Fruit fly (Drosophila melanogaster) whole organism, pupa: ENCODE data around the gene CG11560.

Experiments
- CG10348 ChIP-seq: fragments of 200-800 bp; sonication (Bioruptor generic); IDR thresholded peaks from 2 replicates; pipeline ENCODE4 v1.3.6; 2022; ENCODE audit warnings: missing biosample characterization, missing genetic modification characterization
- CG12605 ChIP-seq: fragments of 200-800 bp; sonication (Bioruptor generic); IDR thresholded peaks from 2 replicates; pipeline ENCODE4 v1.3.6; 2022; ENCODE audit warnings: missing biosample characterization, missing genetic modification characterization
- CG13204 ChIP-seq: fragments of 200-800 bp; sonication (Bioruptor generic); optimal IDR thresholded peaks from 2 replicates; lab custom pipeline; 2018; ENCODE audit warnings: missing biosample characterization, mild to moderate bottlenecking, missing genetic modification characterization, moderate library complexity
- CG14655 ChIP-seq: fragments of 200-800 bp; sonication (Bioruptor generic); optimal IDR thresholded peaks from 3 replicates; lab custom pipeline; 2017; ENCODE audit warnings: mild to moderate bottlenecking, missing biosample characterization, missing genetic modification reagents, missing genetic modification characterization
- CG15710 ChIP-seq: fragments of 200-800 bp; sonication (Bioruptor generic); optimal IDR thresholded peaks from 2 replicates; lab custom pipeline; 2018; ENCODE audit warnings: missing biosample characterization, mild to moderate bottlenecking, missing genetic modification characterization, moderate library complexity
- CG17806 ChIP-seq: fragments of 200-800 bp; sonication (Bioruptor generic); optimal IDR thresholded peaks from 2 replicates; lab custom pipeline; 2018; ENCODE audit warnings: missing biosample characterization, mild to moderate bottlenecking, missing genetic modification characterization, moderate library complexity
- CG32121 ChIP-seq: fragments of 200-800 bp; sonication (Bioruptor generic); IDR thresholded peaks from 2 replicates; pipeline ENCODE4 v1.3.6; 2022; ENCODE audit warnings: missing biosample characterization, missing genetic modification characterization
- CG34367 ChIP-seq: fragments of 200-800 bp; sonication (Bioruptor generic); optimal IDR thresholded peaks from 2 replicates; lab custom pipeline; 2018; ENCODE audit warnings: missing biosample characterization, mild to moderate bottlenecking, missing genetic modification characterization
- CG4496 ChIP-seq: fragments of 200-800 bp; sonication (Bioruptor generic); IDR thresholded peaks from 3 replicates; pipeline ENCODE4 v1.3.6; 2022; ENCODE audit warnings: missing biosample characterization, missing genetic modification characterization
- CG8159 ChIP-seq: fragments of 200-800 bp; sonication (Bioruptor generic); optimal IDR thresholded peaks from 3 replicates; lab custom pipeline; 2018; ENCODE audit warnings: missing biosample characterization, mild to moderate bottlenecking, missing genetic modification characterization, moderate library complexity
- CG8301 ChIP-seq: fragments of 200-800 bp; sonication (Bioruptor generic); optimal IDR thresholded peaks from 2 replicates; lab custom pipeline; 2018; ENCODE audit warnings: missing biosample characterization, mild to moderate bottlenecking, missing genetic modification characterization
- CG9948 ChIP-seq: fragments of 200-800 bp; sonication (Bioruptor generic); optimal IDR thresholded peaks from 2 replicates; lab custom pipeline; 2018; ENCODE audit warnings: missing biosample characterization, mild to moderate bottlenecking, missing genetic modification characterization, moderate library complexity
- D1 ChIP-seq: fragments of 200-800 bp; sonication (Bioruptor generic); optimal IDR thresholded peaks from 2 replicates; lab custom pipeline; 2018; ENCODE audit warnings: missing biosample characterization, mild to moderate bottlenecking, missing genetic modification characterization, moderate library complexity
- EcR ChIP-seq: fragments of 200-800 bp; sonication (Bioruptor generic); optimal IDR thresholded peaks from 3 replicates; lab custom pipeline; 2019; ENCODE audit warnings: missing biosample characterization, missing genetic modification characterization, mild to moderate bottlenecking, moderate library complexity, missing genetic modification reagents
- Ets98B ChIP-seq: fragments of 200-800 bp; sonication (Bioruptor generic); IDR thresholded peaks from 2 replicates; pipeline ENCODE4 v1.3.6; 2022; ENCODE audit warnings: missing biosample characterization, missing genetic modification characterization
- Pif1A ChIP-seq: fragments of 200-800 bp; sonication (Bioruptor generic); optimal IDR thresholded peaks from 3 replicates; lab custom pipeline; 2016; ENCODE audit warnings: missing biosample characterization, missing genetic modification characterization
- Pif1B ChIP-seq: fragments of 200-800 bp; sonication (Bioruptor generic); optimal IDR thresholded peaks from 3 replicates; lab custom pipeline; 2016; ENCODE audit warnings: missing biosample characterization, missing genetic modification characterization
- Snoo ChIP-seq: fragments of 200-800 bp; sonication (Bioruptor generic); optimal IDR thresholded peaks from 3 replicates; lab custom pipeline; 2017; ENCODE audit warnings: missing biosample characterization, mild to moderate bottlenecking, missing genetic modification characterization, inconsistent platforms
- fd96Ca ChIP-seq: fragments of 200-800 bp; sonication (Bioruptor generic); IDR thresholded peaks from 3 replicates; pipeline ENCODE4 v1.3.6; 2022; ENCODE audit warnings: missing biosample characterization, missing genetic modification characterization
- gl ChIP-seq: fragments of 200-800 bp; sonication (Bioruptor generic); optimal IDR thresholded peaks from 2 replicates; lab custom pipeline; 2018; ENCODE audit warnings: missing biosample characterization, mild to moderate bottlenecking, missing genetic modification characterization
- rn ChIP-seq: fragments of 200-800 bp; sonication (Bioruptor generic); IDR thresholded peaks from 2 replicates; pipeline ENCODE4 v1.3.6; 2022; ENCODE audit warnings: missing biosample characterization, missing genetic modification characterization

The CG11560 gene

dm6 chr3L:12129111-12129510 lies 9.3 kb downstream of the CG11560 start, which contains the start of gene Lsp2:
Lsp2 (plus strand) TSS chr3L:12129393.
- no peak for TF ChIP-seq CG17806 (tag; lab: Kevin White, UChicago)
- TF ChIP-seq CG12605 (GFP tag; lab: Robert Waterston, UW) = no peak
- TF ChIP-seq EcR (GFP tag; lab: Kevin White, UChicago) = peak; percentile 40

dm6 chr3L:12131918-12132317 lies 12.1 kb downstream of the CG11560 start, which contains the start of gene DEF8:
DEF8 (plus strand) TSS chr3L:12132146.
- TF ChIP-seq CG14655 = peak; percentile 80
- no peak for TF ChIP-seq Pif1B
- TF ChIP-seq Ets98B = peak; percentile 87
- peak; percentile 37 for TF ChIP-seq gl
- TF ChIP-seq CG13204 (GFP tag; lab: Kevin White, UChicago) = no peak
- peak; percentile 89 for TF ChIP-seq CG4496 (GFP tag; lab: Robert Waterston, UW)
- peak; percentile 88 for TF ChIP-seq CG8159 (tag; lab: Kevin White, UChicago)
- TF ChIP-seq EcR (GFP tag; lab: Kevin White, UChicago) = peak; percentile 19
- peak; percentile 92 for TF ChIP-seq CG32121 (GFP tag; lab: Robert Waterston, UW)
- peak; percentile 76 for TF ChIP-seq Snoo (tag; lab: Kevin White, UChicago)
- TF ChIP-seq rn (GFP tag; lab: Robert Waterston, UW) = peak; percentile 68
- TF ChIP-seq CG34367 (tag; lab: Kevin White, UChicago) = peak; percentile 80
- peak; percentile 94 for TF ChIP-seq D1 (tag; lab: Kevin White, UChicago)
- peak; percentile 83 for TF ChIP-seq CG15710 (tag; lab: Kevin White, UChicago)
- peak; percentile 87 for TF ChIP-seq CG9948 (tag; lab: Kevin White, UChicago)
- TF ChIP-seq CG17806 (tag; lab: Kevin White, UChicago) = peak; percentile 85
- no peak for TF ChIP-seq Pif1A (GFP tag; lab: Kevin White, UChicago)
- TF ChIP-seq CG12605 (GFP tag; lab: Robert Waterston, UW) = peak; percentile 92
- peak; percentile 75 for TF ChIP-seq fd96Ca (GFP tag; lab: Robert Waterston, UW)
- TF ChIP-seq CG8301 = peak; percentile 84
- no peak for TF ChIP-seq CG10348 (GFP tag; lab: Robert Waterston, UW)

dm6 chr3L:12136630-12137029 lies 16.8 kb downstream of the CG11560 start, which contains the start of the genes CG5645 and Atg12:
CG5645 (minus strand) TSS chr3L:12136706.
Atg12 (plus strand) TSS chr3L:12136967.
- TF ChIP-seq gl = no peak
- peak; percentile 58 for TF ChIP-seq CG17806 (tag; lab: Kevin White, UChicago)
- peak; percentile 66 for TF ChIP-seq CG8159 (tag; lab: Kevin White, UChicago)
- TF ChIP-seq CG14655 = peak; percentile 42
- peak; percentile 8 for TF ChIP-seq CG9948 (tag; lab: Kevin White, UChicago)
- peak; percentile 48; the same call in 1 of the 2 replicates for TF ChIP-seq CG32121 (GFP tag; lab: Robert Waterston, UW)
- TF ChIP-seq EcR (GFP tag; lab: Kevin White, UChicago) = no peak
- peak; percentile 75 for TF ChIP-seq CG4496 (GFP tag; lab: Robert Waterston, UW)
- no peak for TF ChIP-seq CG34367 (tag; lab: Kevin White, UChicago)
- peak; percentile 44; the same call in 1 of the 2 replicates for TF ChIP-seq Ets98B
- no peak for TF ChIP-seq Snoo (tag; lab: Kevin White, UChicago)
- no peak for TF ChIP-seq CG12605 (GFP tag; lab: Robert Waterston, UW)
- peak; percentile 51 for TF ChIP-seq CG15710 (tag; lab: Kevin White, UChicago)
- TF ChIP-seq, all 21 proteins: peak for 8

dm6 chr3L:12138113-12138899 lies 18.5 kb downstream of the CG11560 start, which contains the start of the genes ND-SGDH and RhoGAP68F:
ND-SGDH (minus strand) TSS chr3L:12138584.
RhoGAP68F (plus strand) TSS chr3L:12138868.
- no peak for TF ChIP-seq CG14655
- peak; percentile 53; the same call in 1 of the 2 replicates for TF ChIP-seq Ets98B
- 0 out of 2 replicates have a peak, but pooled peaks have one; percentile 20 for TF ChIP-seq CG10348 (GFP tag; lab: Robert Waterston, UW)
- TF ChIP-seq CG8159 (tag; lab: Kevin White, UChicago) = peak; percentile 75
- peak; percentile 40 for TF ChIP-seq Pif1B
- TF ChIP-seq fd96Ca (GFP tag; lab: Robert Waterston, UW) = no peak; the same call in 2 of the 3 replicates
- no peak for TF ChIP-seq gl
- TF ChIP-seq CG15710 (tag; lab: Kevin White, UChicago) = peak; percentile 76
- no peak for TF ChIP-seq EcR (GFP tag; lab: Kevin White, UChicago)
- peak; percentile 53 for TF ChIP-seq CG34367 (tag; lab: Kevin White, UChicago)
- 0 out of 3 replicates have a peak, but pooled peaks have one; percentile 36 for TF ChIP-seq CG4496 (GFP tag; lab: Robert Waterston, UW)
- TF ChIP-seq CG12605 (GFP tag; lab: Robert Waterston, UW) = no peak
- peak; percentile 67 for TF ChIP-seq Snoo (tag; lab: Kevin White, UChicago)
- peak; percentile 45; the same call in 1 of the 2 replicates for TF ChIP-seq CG32121 (GFP tag; lab: Robert Waterston, UW)
- no peak for TF ChIP-seq Pif1A (GFP tag; lab: Kevin White, UChicago)
- no peak for TF ChIP-seq rn (GFP tag; lab: Robert Waterston, UW)
- TF ChIP-seq CG8301 = peak; percentile 53
- peak; percentile 48 for TF ChIP-seq CG17806 (tag; lab: Kevin White, UChicago)
- TF ChIP-seq D1 (tag; lab: Kevin White, UChicago) = no peak
- no peak for TF ChIP-seq CG13204 (GFP tag; lab: Kevin White, UChicago)
- peak; percentile 54 for TF ChIP-seq CG9948 (tag; lab: Kevin White, UChicago)
- TF ChIP-seq, all 21 proteins: peak for 12

- TF ChIP-seq fd96Ca (GFP tag; lab: Robert Waterston, UW) (0 out of 3 replicates have a peak, but pooled peaks have one; percentile 43), CG13204 (GFP tag; lab: Kevin White, UChicago) (no peak), CG32121 (GFP tag; lab: Robert Waterston, UW) (no peak; the same call in 1 of the 2 replicates), CG8159 (tag; lab: Kevin White, UChicago) (peak; percentile 54), Ets98B (peak; percentile 43), CG4496 (GFP tag; lab: Robert Waterston, UW) (peak; percentile 62), D1 (tag; lab: Kevin White, UChicago) (no peak), CG14655 (no peak), Pif1A (GFP tag; lab: Kevin White, UChicago) (no peak), CG8301 (peak; percentile 39), CG9948 (tag; lab: Kevin White, UChicago) (peak; percentile 39), gl (no peak), CG17806 (tag; lab: Kevin White, UChicago) (peak; percentile 43), CG10348 (GFP tag; lab: Robert Waterston, UW) (no peak), CG15710 (tag; lab: Kevin White, UChicago) (peak; percentile 44), CG34367 (tag; lab: Kevin White, UChicago) (peak; percentile 26), CG12605 (GFP tag; lab: Robert Waterston, UW) (0 out of 2 replicates have a peak, but pooled peaks have one; percentile 11), rn (GFP tag; lab: Robert Waterston, UW) (no peak), EcR (GFP tag; lab: Kevin White, UChicago) (no peak), Pif1B (no peak), Snoo (tag; lab: Kevin White, UChicago) (peak; percentile 51)
Measured at dm6 chr3L:12139232-12139698, 19.4 kb downstream of the CG11560 start.
